Worm (Caenorhabditis elegans) whole organism, L2 larva: ENCODE results near the gene T28H10.1.

Experiments used
- C34F6.9 ChIP-seq: fragments of 150-350 bp; optimal IDR thresholded peaks from 2 replicates; lab custom pipeline; 2014; ENCODE audit warnings: missing biosample characterization, missing genetic modification characterization
- F13H6.1 ChIP-seq: sonication (generic microtip); optimal IDR thresholded peaks from 2 replicates; lab custom pipeline; 2016; ENCODE audit warnings: missing genetic modification characterization, missing compliant biosample characterization
- R02D3.7 ChIP-seq: fragments of 150-350 bp; optimal IDR thresholded peaks from 2 replicates; lab custom pipeline; 2014; ENCODE audit warnings: missing biosample characterization, missing genetic modification characterization
- Y55F3AM.14 ChIP-seq: fragments of 200-800 bp; sonication (Bioruptor generic); optimal IDR thresholded peaks from 2 replicates; lab custom pipeline; 2018; ENCODE audit warnings: mild to moderate bottlenecking, missing genetic modification characterization, missing compliant biosample characterization
- ZK546.5 ChIP-seq: sonication (generic microtip); optimal IDR thresholded peaks from 2 replicates; lab custom pipeline; 2017; ENCODE audit warnings: missing biosample characterization, missing genetic modification characterization
- alr-1 ChIP-seq: fragments of 150-350 bp; optimal IDR thresholded peaks from 2 replicates; lab custom pipeline; 2014; ENCODE audit warnings: missing biosample characterization, missing genetic modification characterization
- aly-2 ChIP-seq: fragments of 150-350 bp; optimal IDR thresholded peaks from 2 replicates; lab custom pipeline; 2014; ENCODE audit warnings: missing biosample characterization, missing genetic modification characterization
- ama-1 ChIP-seq: fragments of 150-350 bp; optimal IDR thresholded peaks from 2 replicates; lab custom pipeline; 2018; ENCODE audit warnings: inconsistent platforms
- blmp-1 ChIP-seq: sonication (generic microtip); optimal IDR thresholded peaks from 2 replicates; lab custom pipeline; 2017; ENCODE audit warnings: missing genetic modification characterization, mild to moderate bottlenecking, missing compliant biosample characterization, antibody characterized with exemption, moderate library complexity; ENCODE audit not compliant: insufficient read depth
- crh-2 ChIP-seq: sonication (generic microtip); optimal IDR thresholded peaks from 2 replicates; lab custom pipeline; 2017; ENCODE audit warnings: missing biosample characterization, missing genetic modification characterization
- egl-27 ChIP-seq: sonication (generic microtip); optimal IDR thresholded peaks from 3 replicates; lab custom pipeline; 2017; ENCODE audit warnings: missing biosample characterization, missing genetic modification reagents, missing genetic modification characterization
- elt-1 ChIP-seq: fragments of 150-350 bp; optimal IDR thresholded peaks from 2 replicates; lab custom pipeline; 2014; ENCODE audit warnings: missing biosample characterization, missing genetic modification characterization
- fos-1 ChIP-seq: fragments of 150-350 bp; optimal IDR thresholded peaks from 2 replicates; lab custom pipeline; 2014; ENCODE audit warnings: missing biosample characterization, missing genetic modification characterization
- gmeb-1 ChIP-seq: fragments of 150-350 bp; optimal IDR thresholded peaks from 2 replicates; lab custom pipeline; 2014; ENCODE audit warnings: missing biosample characterization, missing genetic modification characterization
- lin-11 ChIP-seq: fragments of 150-350 bp; sonication (generic microtip); optimal IDR thresholded peaks from 2 replicates; lab custom pipeline; 2014; ENCODE audit warnings: missing biosample characterization, missing genetic modification characterization, inconsistent platforms, mixed read lengths
- lin-13 ChIP-seq: fragments of 150-350 bp; optimal IDR thresholded peaks from 2 replicates; lab custom pipeline; 2014; ENCODE audit warnings: missing biosample characterization, missing genetic modification reagents, missing genetic modification characterization
- lin-39 ChIP-seq: fragments of 150-350 bp; optimal IDR thresholded peaks from 2 replicates; lab custom pipeline; 2014; ENCODE audit warnings: missing biosample characterization, missing genetic modification reagents, missing genetic modification characterization
- lsy-2 ChIP-seq, 2 experiments: fragments of 150-350 bp in 1 of 2; sonication (generic microtip) in 1 of 2; optimal IDR thresholded peaks; 2 replicates each; lab custom pipeline; 2014 to 2017; ENCODE audit warnings: missing biosample characterization in 2 of 2, missing genetic modification characterization in 2 of 2
- mab-5 ChIP-seq: fragments of 150-350 bp; optimal IDR thresholded peaks from 2 replicates; lab custom pipeline; 2014; ENCODE audit warnings: missing biosample characterization, missing genetic modification characterization
- mbf-1 ChIP-seq: sonication (generic microtip); optimal IDR thresholded peaks from 2 replicates; lab custom pipeline; 2017; ENCODE audit warnings: missing biosample characterization, missing genetic modification characterization
- mdl-1 ChIP-seq, 2 experiments: fragments of 150-350 bp in 1 of 2; sonication (generic microtip) in 1 of 2; optimal IDR thresholded peaks; 2 replicates each; lab custom pipeline; 2017; ENCODE audit warnings: missing biosample characterization in 2 of 2, missing genetic modification characterization in 2 of 2
- nhr-129 ChIP-seq: fragments of 150-350 bp; optimal IDR thresholded peaks from 2 replicates; lab custom pipeline; 2014; ENCODE audit warnings: missing biosample characterization, missing genetic modification characterization
- nhr-21 ChIP-seq: fragments of 150-350 bp; optimal IDR thresholded peaks from 2 replicates; lab custom pipeline; 2014; ENCODE audit warnings: missing biosample characterization, missing genetic modification characterization
- nhr-23 ChIP-seq: fragments of 150-350 bp; optimal IDR thresholded peaks from 2 replicates; lab custom pipeline; 2014; ENCODE audit warnings: missing biosample characterization, missing genetic modification reagents, missing genetic modification characterization
- nhr-237 ChIP-seq: fragments of 150-350 bp; optimal IDR thresholded peaks from 2 replicates; lab custom pipeline; 2014; ENCODE audit warnings: missing biosample characterization, missing genetic modification characterization
- nhr-25 ChIP-seq: fragments of 150-350 bp; sonication (generic microtip); optimal IDR thresholded peaks from 3 replicates; lab custom pipeline; 2014; ENCODE audit warnings: missing biosample characterization, missing genetic modification characterization
- nhr-6 ChIP-seq: fragments of 150-350 bp; optimal IDR thresholded peaks from 2 replicates; lab custom pipeline; 2014; ENCODE audit warnings: missing biosample characterization, missing genetic modification characterization
- nhr-77 ChIP-seq: fragments of 150-350 bp; optimal IDR thresholded peaks from 2 replicates; lab custom pipeline; 2014; ENCODE audit warnings: missing biosample characterization, missing genetic modification characterization
- peb-1 ChIP-seq: fragments of 150-350 bp; optimal IDR thresholded peaks from 2 replicates; lab custom pipeline; 2014; ENCODE audit warnings: missing biosample characterization, missing genetic modification characterization
- sem-4 ChIP-seq: fragments of 150-350 bp; optimal IDR thresholded peaks from 2 replicates; lab custom pipeline; 2014; ENCODE audit warnings: missing biosample characterization, missing genetic modification reagents, missing genetic modification characterization
- skn-1 ChIP-seq: sonication (generic microtip); optimal IDR thresholded peaks from 2 replicates; lab custom pipeline; 2017; ENCODE audit warnings: missing biosample characterization, missing genetic modification characterization
- sma-3 ChIP-seq: sonication (generic microtip); optimal IDR thresholded peaks from 2 replicates; lab custom pipeline; 2016; ENCODE audit warnings: missing genetic modification reagents, missing genetic modification characterization, missing compliant biosample characterization
- sma-9 ChIP-seq, 2 experiments: fragments of 150-350 bp in 1 of 2; sonication (generic microtip) in 1 of 2; optimal IDR thresholded peaks; 2 replicates each; lab custom pipeline; 2014 to 2016; ENCODE audit warnings: missing genetic modification characterization in 2 of 2, mild to moderate bottlenecking in 1 of 2, missing biosample characterization in 1 of 2, missing compliant biosample characterization in 1 of 2, missing genetic modification reagents in 1 of 2, moderate library complexity in 1 of 2
- snpc-4 ChIP-seq: fragments of 150-350 bp; optimal IDR thresholded peaks from 2 replicates; lab custom pipeline; 2014; ENCODE audit warnings: missing biosample characterization, missing genetic modification characterization
- unc-39 ChIP-seq: fragments of 150-350 bp; optimal IDR thresholded peaks from 2 replicates; lab custom pipeline; 2014; ENCODE audit warnings: missing biosample characterization, missing genetic modification characterization
- unc-55 ChIP-seq: fragments of 150-350 bp; sonication (generic microtip); optimal IDR thresholded peaks from 3 replicates; lab custom pipeline; 2014; ENCODE audit warnings: missing biosample characterization, missing genetic modification reagents, missing genetic modification characterization
- unc-62 ChIP-seq: fragments of 150-350 bp; optimal IDR thresholded peaks from 2 replicates; lab custom pipeline; 2014; ENCODE audit warnings: missing biosample characterization, missing genetic modification reagents, missing genetic modification characterization
- zag-1 ChIP-seq: fragments of 150-350 bp; optimal IDR thresholded peaks from 2 replicates; lab custom pipeline; 2014; ENCODE audit warnings: missing biosample characterization, missing genetic modification characterization
- ztf-11 ChIP-seq: sonication (generic microtip); optimal IDR thresholded peaks from 2 replicates; lab custom pipeline; 2017; ENCODE audit warnings: missing biosample characterization, missing genetic modification characterization
- ztf-4 ChIP-seq: fragments of 150-350 bp; optimal IDR thresholded peaks from 2 replicates; lab custom pipeline; 2014; ENCODE audit warnings: missing biosample characterization, missing genetic modification characterization

Gene T28H10.1

ce11 chrV:12503494-12503893 lies at the start of gene T28H10.1:
TSS of gene T28H10.1 (plus strand) at chrV:12503794.
- TF ChIP-seq nhr-23 (no peak), ztf-11 (no peak), sma-9 (GFP tag; optimal IDR thresholded peaks at IDR 0.05; lab: Kevin White, UChicago) (no peak), sma-9 (tag; optimal IDR thresholded peaks at IDR 0.05; lab: Kevin White, UChicago) (no peak), Y55F3AM.14 (GFP tag; lab: Kevin White, UChicago) (no peak), ztf-4 (tag; lab: Kevin White, UChicago) (no peak), fos-1 (tag; lab: Kevin White, UChicago) (no peak), lin-39 (tag; lab: Kevin White, UChicago) (no peak), nhr-6 (tag; lab: Kevin White, UChicago) (no peak), nhr-21 (tag; lab: Kevin White, UChicago) (no peak), egl-27 (tag; lab: Kevin White, UChicago) (no peak), mab-5 (no peak), aly-2 (tag; lab: Kevin White, UChicago) (no peak)

- TF ChIP-seq nhr-237 (tag; lab: Kevin White, UChicago), result no peak
- no peak for TF ChIP-seq alr-1 (tag; lab: Kevin White, UChicago)
- TF ChIP-seq ZK546.5 (tag; lab: Kevin White, UChicago), result no peak
Observed at ce11 chrV:12455695-12456094, 47.9 kb upstream of the T28H10.1 start.

- TF ChIP-seq nhr-6 (tag; lab: Kevin White, UChicago) (no peak), gmeb-1 (tag; lab: Kevin White, UChicago) (no peak), unc-55 (GFP tag; lab: Kevin White, UChicago) (peak; percentile 38), egl-27 (tag; lab: Kevin White, UChicago) (no peak)
- TF ChIP-seq, all 48 proteins: peak for 1
Observed at ce11 chrV:12460583-12460982, 43.0 kb upstream of the T28H10.1 start.

ce11 chrV:12462908-12463307 lies 40.7 kb upstream of the T28H10.1 start, which contains the start of gene egl-10:
TSS of gene egl-10 (minus strand) at chrV:12463008.
- TF ChIP-seq ama-1 (lab: Kevin White, UChicago), result no peak
- peak in 1 of 2 experiments; percentile 8 for TF ChIP-seq lsy-2 (tag; optimal IDR thresholded peaks at IDR 0.05; lab: Kevin White, UChicago)
- no peak for TF ChIP-seq elt-1
- peak; percentile 26 for TF ChIP-seq sma-9 (GFP tag; optimal IDR thresholded peaks at IDR 0.05; lab: Kevin White, UChicago)
- no peak for TF ChIP-seq sma-9 (tag; optimal IDR thresholded peaks at IDR 0.05; lab: Kevin White, UChicago)
- TF ChIP-seq C34F6.9 (tag; lab: Kevin White, UChicago), result no peak
- TF ChIP-seq R02D3.7 (tag; lab: Kevin White, UChicago), result no peak
- no peak for TF ChIP-seq F13H6.1 (tag; lab: Kevin White, UChicago)
- no peak for TF ChIP-seq nhr-77 (tag; lab: Kevin White, UChicago)
- TF ChIP-seq nhr-129 (tag; lab: Kevin White, UChicago), result peak; percentile 14

- TF ChIP-seq nhr-25, result peak; percentile 63
- TF ChIP-seq blmp-1, result peak; percentile 26
- peak in 1 of 2 experiments; percentile 67 for TF ChIP-seq mdl-1 (tag; optimal IDR thresholded peaks at IDR 0.05; lab: Kevin White, UChicago)
- TF ChIP-seq mab-5, result peak; percentile 21
- TF ChIP-seq unc-62, result no peak
- no peak for TF ChIP-seq nhr-23
- peak; percentile 80 for TF ChIP-seq sem-4 (tag; lab: Kevin White, UChicago)
- TF ChIP-seq mbf-1 (tag; lab: Kevin White, UChicago), result no peak
- TF ChIP-seq R02D3.7 (tag; lab: Kevin White, UChicago), result no peak
- peak; percentile 63 for TF ChIP-seq lin-11 (tag; lab: Kevin White, UChicago)
- TF ChIP-seq nhr-77 (tag; lab: Kevin White, UChicago), result no peak
- TF ChIP-seq lin-39 (tag; lab: Kevin White, UChicago), result no peak
- peak; percentile 96 for TF ChIP-seq F13H6.1 (tag; lab: Kevin White, UChicago)
- TF ChIP-seq lsy-2 (tag; optimal IDR thresholded peaks at IDR 0.05; lab: Kevin White, UChicago), result peak; percentile 55 to 84
- TF ChIP-seq sma-9 (GFP tag; optimal IDR thresholded peaks at IDR 0.05; lab: Kevin White, UChicago), result peak; percentile 95
- peak; percentile 23 for TF ChIP-seq sma-9 (tag; optimal IDR thresholded peaks at IDR 0.05; lab: Kevin White, UChicago)
- peak; percentile 89 for TF ChIP-seq crh-2 (tag; lab: Kevin White, UChicago)
- TF ChIP-seq lin-13 (GFP tag; lab: Kevin White, UChicago), result peak; percentile 64
- no peak for TF ChIP-seq elt-1
- TF ChIP-seq zag-1 (tag; lab: Kevin White, UChicago), result peak; percentile 93
- TF ChIP-seq alr-1 (tag; lab: Kevin White, UChicago), result no peak
- TF ChIP-seq nhr-6 (tag; lab: Kevin White, UChicago), result no peak
- TF ChIP-seq aly-2 (tag; lab: Kevin White, UChicago), result no peak
- TF ChIP-seq unc-39 (tag; lab: Kevin White, UChicago), result no peak
- TF ChIP-seq nhr-21 (tag; lab: Kevin White, UChicago), result peak; percentile 66
- no peak for TF ChIP-seq skn-1
- peak; percentile 96 for TF ChIP-seq C34F6.9 (tag; lab: Kevin White, UChicago)
- peak; percentile 32 for TF ChIP-seq snpc-4 (tag; lab: Kevin White, UChicago)
- peak; percentile 20 for TF ChIP-seq fos-1 (tag; lab: Kevin White, UChicago)
- TF ChIP-seq unc-55 (GFP tag; lab: Kevin White, UChicago), result peak; percentile 90
- TF ChIP-seq sma-3, result peak; percentile 53
- TF ChIP-seq egl-27 (tag; lab: Kevin White, UChicago), result peak; percentile 79
- TF ChIP-seq ama-1 (lab: Kevin White, UChicago), result no peak
- peak; percentile 59 for TF ChIP-seq ztf-4 (tag; lab: Kevin White, UChicago)
- TF ChIP-seq peb-1, result no peak
- TF ChIP-seq gmeb-1 (tag; lab: Kevin White, UChicago), result peak; percentile 55
- peak; percentile 73 for TF ChIP-seq Y55F3AM.14 (GFP tag; lab: Kevin White, UChicago)
- peak; percentile 86 for TF ChIP-seq nhr-129 (tag; lab: Kevin White, UChicago)
Observed at ce11 chrV:12465399-12465798, 38.2 kb upstream of the T28H10.1 start.
